Worm (Caenorhabditis elegans): Measurements from ENCODE around the gene C02F5.14.
A peak's percentile ranks its signal among the peaks of the same experiment; 100 is the strongest.

Gene C02F5.14

ce11 chrIII:8227511-8227910 is 7.8 kb downstream of the C02F5.14 start, which contains the start of gene fbxl-1 (continued):
- TF ChIP-seq hif-1 (tag; optimal IDR thresholded peaks at IDR 0.05) (peak; percentile 16 to 84), F44E2.7 (GFP tag; IDR thresholded peaks at IDR 0.05) (no peak)

ce11 chrIII:8226178-8226577 is 9.1 kb downstream of the C02F5.14 start, which contains the start of gene rfs-1:
rfs-1 (plus strand) TSS chrIII:8226478.
- no peak for TF ChIP-seq nhr-25 (tag; optimal IDR thresholded peaks at IDR 0.05; ENCODE audit: borderline replicate concordance, insufficient read depth)
- TF ChIP-seq nhr-102 (tag; optimal IDR thresholded peaks at IDR 0.05) = no peak
- no peak for TF ChIP-seq daf-8 (GFP tag; IDR thresholded peaks at IDR 0.05)
- no peak for TF ChIP-seq nhr-48 (tag; optimal IDR thresholded peaks at IDR 0.05)
- no peak for TF ChIP-seq Y75B8A.6 (GFP tag; IDR thresholded peaks at IDR 0.05)
- no peak for TF ChIP-seq nhr-76 (tag; optimal IDR thresholded peaks at IDR 0.05)
- no peak for TF ChIP-seq nhr-111 (GFP tag; optimal IDR thresholded peaks at IDR 0.05)
- no peak for TF ChIP-seq egl-43 (GFP tag; IDR thresholded peaks at IDR 0.05)

- TF ChIP-seq spr-1 (tag; optimal IDR thresholded peaks at IDR 0.05) (no peak), lsy-2 (tag; optimal IDR thresholded peaks at IDR 0.05) (peak in 1 of 2 experiments; percentile 9), dpl-1 (GFP tag; optimal IDR thresholded peaks at IDR 0.05) (peak; percentile 4), T20F7.1 (GFP tag; optimal IDR thresholded peaks at IDR 0.05) (peak; percentile 92), ZK337.2 (GFP tag; IDR thresholded peaks at IDR 0.05) (no peak)
These were observed 10.5 kb downstream of the C02F5.14 start, which contains the start of gene mob-4 for ce11 chrIII:8224769-8225168. mob-4 (plus strand) TSS chrIII:8225097.

- TF ChIP-seq lin-15B (tag; optimal IDR thresholded peaks at IDR 0.05) (no peak), mep-1 (tag; optimal IDR thresholded peaks at IDR 0.05) (no peak), ceh-28 (tag; optimal IDR thresholded peaks at IDR 0.05) (no peak), D1046.2 (GFP tag; IDR thresholded peaks at IDR 0.05) (no peak), spr-1 (tag; optimal IDR thresholded peaks at IDR 0.05) (no peak), rbr-2 (tag; optimal IDR thresholded peaks at IDR 0.05) (no peak), snpc-1.2 (GFP tag; IDR thresholded peaks at IDR 0.05) (no peak), mes-2 (tag; optimal IDR thresholded peaks at IDR 0.05; ENCODE audit: poor library complexity, severe bottlenecking) (no peak), cey-2 (tag; optimal IDR thresholded peaks at IDR 0.05; ENCODE audit: borderline replicate concordance, insufficient read depth) (no peak), madf-9 (GFP tag; conservative IDR thresholded peaks at IDR 0.05) (no peak)
These were observed 15.2 kb downstream of the C02F5.14 start for ce11 chrIII:8220081-8220480.

- no peak for TF ChIP-seq Y5F2A.4 (GFP tag; optimal IDR thresholded peaks at IDR 0.05)
- no peak for TF ChIP-seq arid-1 (GFP tag; conservative IDR thresholded peaks at IDR 0.05)
- TF ChIP-seq ceh-20 (GFP tag; IDR thresholded peaks at IDR 0.05) = no peak
- TF ChIP-seq unc-62 (GFP tag; optimal IDR thresholded peaks at IDR 0.05 in 1 of 2) = no peak
- no peak for TF ChIP-seq unc-62 (tag; optimal IDR thresholded peaks at IDR 0.05)
- TF ChIP-seq ama-1 (optimal IDR thresholded peaks at IDR 0.05) = no peak
- TF ChIP-seq egl-27 (tag; optimal IDR thresholded peaks at IDR 0.05) = no peak
- TF ChIP-seq Y105C5A.15 (GFP tag; IDR thresholded peaks at IDR 0.05) = no peak
- no peak for TF ChIP-seq Y75B8A.6 (GFP tag; IDR thresholded peaks at IDR 0.05)
- no peak for TF ChIP-seq ZK337.2 (GFP tag; IDR thresholded peaks at IDR 0.05)
- TF ChIP-seq F44E2.7 (GFP tag; IDR thresholded peaks at IDR 0.05) = no peak
- no peak for TF ChIP-seq ceh-82 (tag; optimal IDR thresholded peaks at IDR 0.05)
- no peak for TF ChIP-seq R02D3.7 (tag; optimal IDR thresholded peaks at IDR 0.05)
- no peak for TF ChIP-seq nhr-25 (tag; optimal IDR thresholded peaks at IDR 0.05; ENCODE audit: borderline replicate concordance, insufficient read depth)
- TF ChIP-seq zfp-2 (tag; optimal IDR thresholded peaks at IDR 0.05) = no peak
- no peak for TF ChIP-seq daf-19 (GFP tag; conservative IDR thresholded peaks at IDR 0.05)
- no peak for TF ChIP-seq ctbp-1 (GFP tag; IDR thresholded peaks at IDR 0.05)
These were observed 17.4 kb downstream of the C02F5.14 start, which contains the start of gene C30A5.16 for ce11 chrIII:8217919-8218318. C30A5.16 (plus strand) TSS chrIII:8218219.
